Worm (Caenorhabditis elegans): ENCODE measurements around the gene F47B8.5.

F47B8.5 gene

ce11 chrV:14350949-14351348 is 23.3 kb upstream of the F47B8.5 start (continued):
- no peak for TF ChIP-seq ZK546.5 (tag; optimal IDR thresholded peaks at IDR 0.05)
- peak; percentile 87 for TF ChIP-seq lin-13 (GFP tag; optimal IDR thresholded peaks at IDR 0.05)
- no peak for TF ChIP-seq ceh-28 (tag; optimal IDR thresholded peaks at IDR 0.05)
- peak; percentile 59; the same call in 1 of the 2 replicates for TF ChIP-seq mdt-29 (GFP tag; IDR thresholded peaks at IDR 0.05)
- peak; percentile 61; the same call in 1 of the 2 replicates for TF ChIP-seq D1046.2 (GFP tag; IDR thresholded peaks at IDR 0.05)
- no peak for TF ChIP-seq unc-62 (GFP tag; optimal IDR thresholded peaks at IDR 0.05 in 1 of 2)
- TF ChIP-seq unc-62 (tag; optimal IDR thresholded peaks at IDR 0.05) = no peak
- peak; percentile 87 for TF ChIP-seq nhr-77 (tag; optimal IDR thresholded peaks at IDR 0.05)
- peak; percentile 21; the same call in 1 of the 2 replicates for TF ChIP-seq ceh-44 (GFP tag; IDR thresholded peaks at IDR 0.05)
- no peak for TF ChIP-seq snpc-1.2 (GFP tag; IDR thresholded peaks at IDR 0.05)

ce11 chrV:14350498-14350897 is 22.8 kb upstream of the F47B8.5 start:
- TF ChIP-seq nhr-28 (tag; optimal IDR thresholded peaks at IDR 0.05) (peak; percentile 24), lin-38 (GFP tag; IDR thresholded peaks at IDR 0.05) (no peak; the same call in 1 of the 2 replicates), D1046.2 (GFP tag; IDR thresholded peaks at IDR 0.05) (no peak), dmd-6 (GFP tag; IDR thresholded peaks at IDR 0.05) (no peak), dve-1 (tag; optimal IDR thresholded peaks at IDR 0.05; ENCODE audit: insufficient read depth) (peak; percentile 6), ceh-20 (GFP tag; IDR thresholded peaks at IDR 0.05) (no peak), daf-16 (GFP tag; optimal IDR thresholded peaks at IDR 0.05) (no peak), daf-16 (tag; optimal IDR thresholded peaks at IDR 0.05) (peak; percentile 40), mes-2 (tag; optimal IDR thresholded peaks at IDR 0.05; ENCODE audit: poor library complexity, severe bottlenecking) (peak; percentile 9), lin-13 (GFP tag; optimal IDR thresholded peaks at IDR 0.05) (peak; percentile 26), aly-2 (tag; optimal IDR thresholded peaks at IDR 0.05) (no peak), lir-3 (tag; optimal IDR thresholded peaks at IDR 0.05) (no peak)

- TF ChIP-seq snpc-1.2 (GFP tag; IDR thresholded peaks at IDR 0.05) (peak; percentile 58; the same call in 1 of the 2 replicates), pha-4 (GFP tag; IDR thresholded peaks at IDR 0.05) (no peak; the same call in 1 of the 2 replicates), pha-4 (tag; optimal IDR thresholded peaks at IDR 0.05) (no peak), ceh-20 (GFP tag; IDR thresholded peaks at IDR 0.05) (peak; percentile 88), ctbp-1 (GFP tag; IDR thresholded peaks at IDR 0.05) (peak; percentile 77), set-16 (GFP tag; IDR thresholded peaks at IDR 0.05) (no peak), hif-1 (tag; optimal IDR thresholded peaks at IDR 0.05) (peak in 1 of 2 experiments; percentile 85), dpl-1 (GFP tag; optimal IDR thresholded peaks at IDR 0.05) (peak; percentile 89), lsy-2 (tag; optimal IDR thresholded peaks at IDR 0.05) (peak; percentile 73 to 95), spr-1 (tag; optimal IDR thresholded peaks at IDR 0.05) (peak; percentile 76), rbr-2 (tag; optimal IDR thresholded peaks at IDR 0.05) (peak; percentile 94), ces-1 (GFP tag; optimal IDR thresholded peaks at IDR 0.05) (peak; percentile 38), nhr-10 (tag; optimal IDR thresholded peaks at IDR 0.05) (no peak), saeg-2 (GFP tag; IDR thresholded peaks at IDR 0.05) (no peak), pqm-1 (tag; optimal IDR thresholded peaks at IDR 0.05) (no peak), nhr-25 (tag; optimal IDR thresholded peaks at IDR 0.05; ENCODE audit: borderline replicate concordance, insufficient read depth) (peak; percentile 15), lir-3 (tag; optimal IDR thresholded peaks at IDR 0.05) (no peak), lin-38 (GFP tag; IDR thresholded peaks at IDR 0.05) (peak; percentile 99), ceh-44 (GFP tag; IDR thresholded peaks at IDR 0.05) (peak; percentile 74; the same call in 1 of the 2 replicates), fkh-10 (GFP tag; optimal IDR thresholded peaks at IDR 0.05) (peak; percentile 94), dmd-6 (GFP tag; IDR thresholded peaks at IDR 0.05) (peak; percentile 73), snpc-4 (tag; optimal IDR thresholded peaks at IDR 0.05) (peak; percentile 64), php-3 (GFP tag; IDR thresholded peaks at IDR 0.05) (peak; percentile 53; the same call in 1 of the 2 replicates), nhr-11 (tag; optimal IDR thresholded peaks at IDR 0.05) (peak; percentile 95), hlh-30 (tag; optimal IDR thresholded peaks at IDR 0.05; ENCODE audit: insufficient read depth) (peak; percentile 80), mxl-3 (GFP tag; optimal IDR thresholded peaks at IDR 0.05) (peak; percentile 50), lin-29 (GFP tag; IDR thresholded peaks at IDR 0.05) (0 out of 2 replicates have a peak, but pooled peaks have one; percentile 18), daf-16 (GFP tag; optimal IDR thresholded peaks at IDR 0.05) (no peak), daf-16 (tag; optimal IDR thresholded peaks at IDR 0.05) (peak; percentile 69), duxl-1 (tag; optimal IDR thresholded peaks at IDR 0.05; ENCODE audit: poor library complexity) (peak; percentile 92), nhr-77 (tag; optimal IDR thresholded peaks at IDR 0.05) (peak; percentile 95), ZK337.2 (GFP tag; IDR thresholded peaks at IDR 0.05) (peak; percentile 70; the same call in 1 of the 2 replicates), T26A8.4 (GFP tag; IDR thresholded peaks at IDR 0.05) (peak; percentile 82), dmd-9 (GFP tag; IDR thresholded peaks at IDR 0.05) (peak; percentile 81)
Measured at ce11 chrV:14347234-14347826, 19.7 kb upstream of the F47B8.5 start, which contains the start of gene cept-2. Gene cept-2 (plus strand): TSS chrV:14347766.

All from whole organism, L4 larva.